Fruit fly (Drosophila melanogaster) whole organism, embryonic: ENCODE results near the gene RpS15Aa.

Source experiments
- Adf1 ChIP-seq: fragments of 200-800 bp; sonication (Bioruptor generic); IDR thresholded peaks from 2 replicates; pipeline ENCODE4 v1.3.6; 2022; ENCODE audit warnings: missing biosample characterization, missing genetic modification characterization
- CG10267 ChIP-seq: fragments of 200-800 bp; sonication (Bioruptor generic); optimal IDR thresholded peaks from 2 replicates; lab custom pipeline; 2018; ENCODE audit warnings: missing biosample characterization, mild to moderate bottlenecking, missing genetic modification characterization, moderate library complexity
- CG10462 ChIP-seq: fragments of 200-800 bp; sonication (Bioruptor generic); optimal IDR thresholded peaks from 2 replicates; lab custom pipeline; 2016; ENCODE audit warnings: missing biosample characterization, missing genetic modification characterization
- CG11398 ChIP-seq: fragments of 200-800 bp; sonication (Bioruptor generic); optimal IDR thresholded peaks from 2 replicates; lab custom pipeline; 2016; ENCODE audit warnings: missing biosample characterization, missing genetic modification characterization
- CG11504 ChIP-seq: fragments of 200-800 bp; sonication (Bioruptor generic); optimal IDR thresholded peaks from 3 replicates; lab custom pipeline; 2019; ENCODE audit warnings: missing biosample characterization, mild to moderate bottlenecking, missing genetic modification characterization, moderate library complexity
- CG12071 ChIP-seq: fragments of 200-800 bp; sonication (Bioruptor generic); optimal IDR thresholded peaks from 3 replicates; lab custom pipeline; 2018; ENCODE audit warnings: missing biosample characterization, mild to moderate bottlenecking, missing genetic modification characterization
- CG12155 ChIP-seq: fragments of 200-800 bp; sonication (Bioruptor generic); optimal IDR thresholded peaks from 3 replicates; lab custom pipeline; 2016; ENCODE audit warnings: missing biosample characterization, missing genetic modification characterization
- CG12236 ChIP-seq: fragments of 200-800 bp; sonication (Bioruptor generic); optimal IDR thresholded peaks from 2 replicates; lab custom pipeline; 2016; ENCODE audit warnings: missing biosample characterization, missing genetic modification characterization
- CG12744 ChIP-seq: fragments of 200-800 bp; sonication (Bioruptor generic); optimal IDR thresholded peaks from 2 replicates; lab custom pipeline; 2016; ENCODE audit warnings: missing biosample characterization, missing genetic modification characterization
- CG15073 ChIP-seq: fragments of 200-800 bp; sonication (Bioruptor generic); optimal IDR thresholded peaks from 2 replicates; lab custom pipeline; 2016; ENCODE audit warnings: missing biosample characterization, missing genetic modification characterization
- CG17912 ChIP-seq: fragments of 200-800 bp; sonication (Bioruptor generic); optimal IDR thresholded peaks from 2 replicates; lab custom pipeline; 2018; ENCODE audit warnings: missing biosample characterization, mild to moderate bottlenecking, missing genetic modification characterization
- CG18476 ChIP-seq: fragments of 200-800 bp; sonication (Bioruptor generic); optimal IDR thresholded peaks from 2 replicates; lab custom pipeline; 2016; ENCODE audit warnings: missing biosample characterization, mild to moderate bottlenecking, missing genetic modification characterization
- CG33213 ChIP-seq: fragments of 200-800 bp; sonication (Bioruptor generic); optimal IDR thresholded peaks from 3 replicates; lab custom pipeline; 2016; ENCODE audit warnings: missing biosample characterization, missing genetic modification characterization
- CG34422 ChIP-seq: fragments of 200-800 bp; sonication (Bioruptor generic); IDR thresholded peaks from 3 replicates; pipeline ENCODE4 v1.3.6; 2022; ENCODE audit warnings: missing biosample characterization, missing genetic modification characterization
- CG4707 ChIP-seq: fragments of 200-800 bp; sonication (Bioruptor generic); optimal IDR thresholded peaks from 2 replicates; lab custom pipeline; 2018; ENCODE audit warnings: missing biosample characterization, mild to moderate bottlenecking, missing genetic modification characterization, moderate library complexity
- CG5953 ChIP-seq: fragments of 200-800 bp; sonication (Bioruptor generic); IDR thresholded peaks from 2 replicates; pipeline ENCODE4 v1.3.6; 2022; ENCODE audit warnings: missing biosample characterization, missing genetic modification characterization
- CG6272 ChIP-seq: fragments of 200-800 bp; sonication (Bioruptor generic); IDR thresholded peaks from 2 replicates; pipeline ENCODE4 v1.3.6; 2022; ENCODE audit warnings: missing biosample characterization, missing genetic modification characterization
- CG7839 ChIP-seq: fragments of 200-800 bp; sonication (Bioruptor generic); optimal IDR thresholded peaks from 3 replicates; lab custom pipeline; 2018; ENCODE audit warnings: missing biosample characterization, mild to moderate bottlenecking, missing genetic modification characterization, moderate library complexity
- Fer3 ChIP-seq: fragments of 200-800 bp; sonication (Bioruptor generic); optimal IDR thresholded peaks from 2 replicates; lab custom pipeline; 2018; ENCODE audit warnings: missing biosample characterization, mild to moderate bottlenecking, missing genetic modification characterization, moderate library complexity
- Mad ChIP-seq: fragments of 200-800 bp; sonication (Bioruptor generic); optimal IDR thresholded peaks from 2 replicates; lab custom pipeline; 2016; ENCODE audit warnings: missing biosample characterization, missing genetic modification characterization
- Med ChIP-seq: fragments of 200-800 bp; sonication (Bioruptor generic); peaks from one replicate; lab custom pipeline; 2016; ENCODE audit warnings: missing biosample characterization, missing genetic modification characterization, mild to moderate bottlenecking, inconsistent platforms, moderate library complexity
- NK7.1 ChIP-seq: fragments of 200-800 bp; sonication (Bioruptor generic); optimal IDR thresholded peaks from 3 replicates; lab custom pipeline; 2016; ENCODE audit warnings: missing biosample characterization, missing genetic modification characterization
- Nf-YC ChIP-seq: fragments of 200-800 bp; optimal IDR thresholded peaks from 3 replicates; lab custom pipeline; 2019; ENCODE audit warnings: missing biosample characterization, mild to moderate bottlenecking, missing genetic modification characterization, moderate library complexity
- Oaz ChIP-seq: fragments of 200-800 bp; sonication (Bioruptor generic); IDR thresholded peaks from 2 replicates; pipeline ENCODE4 v1.3.6; 2022; ENCODE audit warnings: missing biosample characterization, missing genetic modification characterization
- Optix ChIP-seq: fragments of 200-800 bp; sonication (Bioruptor generic); IDR thresholded peaks from 3 replicates; pipeline ENCODE4 v1.3.6; 2022; ENCODE audit warnings: missing biosample characterization, missing genetic modification characterization
- Ravus ChIP-seq: fragments of 200-800 bp; sonication (Bioruptor generic); IDR thresholded peaks from 2 replicates; pipeline ENCODE4 v1.3.6; 2022; ENCODE audit warnings: missing biosample characterization, missing genetic modification characterization
- Stat92E ChIP-seq, 3 experiments: fragments of >200 bp in 2 of 3; fragments of 200-800 bp in 1 of 3; sonication (Bioruptor generic) in 1 of 3; optimal IDR thresholded peaks; 2 replicates each; lab custom pipeline; 2017 to 2019; ENCODE audit warnings: missing biosample characterization in 3 of 3, missing genetic modification characterization in 3 of 3, mild to moderate bottlenecking in 1 of 3, moderate library complexity in 1 of 3
- Usf ChIP-seq: fragments of 200-800 bp; sonication (Bioruptor generic); optimal IDR thresholded peaks from 2 replicates; lab custom pipeline; 2017; ENCODE audit warnings: missing genotype, missing biosample characterization, missing genetic modification characterization
- Xbp1 ChIP-seq: fragments of 200-800 bp; sonication (Bioruptor generic); optimal IDR thresholded peaks from 3 replicates; lab custom pipeline; 2016; ENCODE audit warnings: missing biosample characterization, mild to moderate bottlenecking, missing genetic modification characterization
- ac ChIP-seq: fragments of 200-800 bp; sonication (Bioruptor generic); optimal IDR thresholded peaks from 3 replicates; lab custom pipeline; 2017; ENCODE audit warnings: missing biosample characterization, mild to moderate bottlenecking, missing genetic modification characterization
- aop ChIP-seq: fragments of 200-800 bp; sonication (Bioruptor generic); IDR thresholded peaks from 2 replicates; pipeline ENCODE4 v1.3.6; 2022; ENCODE audit warnings: missing biosample characterization, missing genetic modification characterization
- bbx ChIP-seq: fragments of 200-800 bp; sonication (Bioruptor generic); IDR thresholded peaks from 2 replicates; pipeline ENCODE4 v1.3.6; 2022; ENCODE audit warnings: missing biosample characterization, missing genetic modification characterization; ENCODE audit not compliant: partially characterized antibody
- dati ChIP-seq: fragments of 200-800 bp; sonication (Bioruptor generic); IDR thresholded peaks from 2 replicates; pipeline ENCODE4 v1.3.6; 2022; ENCODE audit warnings: missing biosample characterization, missing genetic modification characterization
- disco-r ChIP-seq: fragments of 200-800 bp; sonication (Bioruptor generic); optimal IDR thresholded peaks from 2 replicates; lab custom pipeline; 2016; ENCODE audit warnings: missing biosample characterization, missing genetic modification characterization
- en ChIP-seq: fragments of 200-800 bp; sonication (Bioruptor generic); optimal IDR thresholded peaks from 2 replicates; lab custom pipeline; 2016; ENCODE audit warnings: missing biosample characterization, missing genetic modification characterization
- ewg ChIP-seq: fragments of 200-800 bp; sonication (Bioruptor generic); optimal IDR thresholded peaks from 3 replicates; lab custom pipeline; 2017; ENCODE audit warnings: mild to moderate bottlenecking, missing biosample characterization, missing genetic modification reagents, missing genetic modification characterization
- gcm2 ChIP-seq: fragments of 200-800 bp; sonication (Bioruptor generic); optimal IDR thresholded peaks from 2 replicates; lab custom pipeline; 2016; ENCODE audit warnings: missing biosample characterization, missing genetic modification characterization
- hbn ChIP-seq: fragments of 200-800 bp; sonication (Bioruptor generic); IDR thresholded peaks from 2 replicates; pipeline ENCODE4 v1.3.6; 2022; ENCODE audit warnings: missing biosample characterization, missing genetic modification characterization; ENCODE audit not compliant: partially characterized antibody
- her ChIP-seq: fragments of 200-800 bp; sonication (Bioruptor generic); optimal IDR thresholded peaks from 2 replicates; lab custom pipeline; 2016; ENCODE audit warnings: missing biosample characterization, missing genetic modification characterization
- inv ChIP-seq: fragments of 200-800 bp; sonication (Bioruptor generic); IDR thresholded peaks from 2 replicates; pipeline ENCODE4 v1.3.6; 2022; ENCODE audit warnings: missing biosample characterization, missing genetic modification characterization; ENCODE audit not compliant: partially characterized antibody
- lbe ChIP-seq: fragments of 200-800 bp; sonication (Bioruptor generic); optimal IDR thresholded peaks from 2 replicates; lab custom pipeline; 2016; ENCODE audit warnings: missing biosample characterization, mild to moderate bottlenecking, missing genetic modification characterization
- lola ChIP-seq, 3 experiments: fragments of >200 bp in 2 of 3; fragments of 200-800 bp in 1 of 3; sonication (Bioruptor generic) in 1 of 3; optimal IDR thresholded peaks; 2 replicates each; lab custom pipeline; 2017 to 2019; ENCODE audit warnings: missing biosample characterization in 3 of 3, missing genetic modification characterization in 3 of 3, mild to moderate bottlenecking in 1 of 3, moderate library complexity in 1 of 3
- mld ChIP-seq: fragments of 200-800 bp; sonication (Bioruptor generic); IDR thresholded peaks from 3 replicates; pipeline ENCODE4 v1.3.6; 2022; ENCODE audit warnings: missing biosample characterization, missing genetic modification characterization; ENCODE audit not compliant: partially characterized antibody
- oc ChIP-seq: fragments of 200-800 bp; sonication (Bioruptor generic); optimal IDR thresholded peaks from 2 replicates; lab custom pipeline; 2018; ENCODE audit warnings: missing biosample characterization, mild to moderate bottlenecking, missing genetic modification characterization, moderate library complexity
- otp ChIP-seq: fragments of 200-800 bp; sonication (Bioruptor generic); IDR thresholded peaks from 3 replicates; pipeline ENCODE4, ENCODE4 v1.3.6; 2022; ENCODE audit warnings: missing biosample characterization, missing genetic modification characterization
- phol ChIP-seq: fragments of 200-800 bp; sonication (Bioruptor generic); optimal IDR thresholded peaks from 3 replicates; lab custom pipeline; 2018; ENCODE audit warnings: missing biosample characterization, mild to moderate bottlenecking, missing genetic modification characterization, moderate library complexity
- prd ChIP-seq, 3 experiments: fragments of >200 bp in 2 of 3; fragments of 200-800 bp in 1 of 3; sonication (Bioruptor generic) in 1 of 3; optimal IDR thresholded peaks in 2 of 3; IDR thresholded peaks in 1 of 3; 2 replicates in 2 of 3; 3 replicates in 1 of 3; pipeline versions ENCODE4 v1.3.6 to Lab custom; 2017 to 2022; ENCODE audit warnings: missing biosample characterization in 1 of 3, missing genetic modification characterization in 1 of 3
- tll ChIP-seq, 2 experiments: fragments of 200-800 bp in 1 of 2; fragments of >200 bp in 1 of 2; sonication (Bioruptor generic) in 1 of 2; optimal IDR thresholded peaks; 2 replicates each; lab custom pipeline; 2017 to 2019; ENCODE audit warnings: missing biosample characterization in 2 of 2, missing genetic modification characterization in 2 of 2, mild to moderate bottlenecking in 1 of 2, moderate library complexity in 1 of 2
- trh ChIP-seq: fragments of 200-800 bp; sonication (Bioruptor generic); optimal IDR thresholded peaks from 2 replicates; lab custom pipeline; 2016; ENCODE audit warnings: missing biosample characterization, missing genetic modification characterization
- zen2 ChIP-seq: fragments of 200-800 bp; sonication (Bioruptor generic); IDR thresholded peaks from 3 replicates; pipeline ENCODE4 v1.3.6; 2022; ENCODE audit warnings: missing biosample characterization, missing genetic modification characterization; ENCODE audit not compliant: partially characterized antibody

Gene RpS15Aa

DNA sequence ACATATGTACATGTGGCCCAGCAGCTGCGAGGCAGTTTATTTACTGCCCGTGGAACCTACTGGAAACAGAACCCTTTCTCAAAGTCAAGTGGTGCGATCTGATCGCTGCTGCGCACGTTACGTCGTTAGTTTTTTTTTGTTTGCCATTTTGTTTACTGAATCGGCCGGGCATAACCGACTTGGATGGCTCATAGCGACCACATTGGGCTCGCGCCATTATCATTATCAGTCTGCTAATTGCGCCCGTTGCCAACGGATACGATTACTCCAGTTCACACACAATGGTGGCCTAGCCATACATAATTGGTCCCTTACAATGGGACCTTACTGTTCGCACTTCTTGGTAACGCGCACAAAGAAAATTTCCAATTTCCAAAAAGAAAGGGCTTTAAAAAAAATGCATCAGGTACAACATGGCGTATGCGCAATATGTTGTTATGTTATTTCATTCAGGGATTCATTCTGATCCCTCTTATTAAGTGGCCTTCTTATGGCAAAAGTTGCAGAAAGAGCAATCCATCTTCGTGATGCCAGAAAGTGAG lies 4.7 kb downstream of the RpS15Aa start (continued):
- TF ChIP-seq en = no peak
- no peak for TF ChIP-seq Oaz (GFP tag; lab: Robert Waterston, UW)
- TF ChIP-seq CG18476 (GFP tag; lab: Kevin White, UChicago) = no peak
- no peak for TF ChIP-seq prd (optimal IDR thresholded peaks at IDR 0.05; lab: Kevin White, UChicago)
- TF ChIP-seq prd (GFP tag; IDR thresholded peaks at IDR 0.05; lab: Robert Waterston, UW) = no peak
- TF ChIP-seq otp (GFP tag; lab: Robert Waterston, UW) = no peak
- no peak for TF ChIP-seq zen2 (GFP tag; lab: Robert Waterston, UW)
- TF ChIP-seq NK7.1 = no peak
- no peak for TF ChIP-seq CG12744 (GFP tag; lab: Kevin White, UChicago)
- TF ChIP-seq dati (GFP tag; lab: Robert Waterston, UW) = no peak
- no peak for TF ChIP-seq CG10462
- TF ChIP-seq tll (GFP tag; optimal IDR thresholded peaks at IDR 0.05; lab: Kevin White, UChicago) = no peak
- TF ChIP-seq oc (tag; lab: Kevin White, UChicago) = no peak
- no peak for TF ChIP-seq Adf1 (GFP tag; lab: Robert Waterston, UW)
- no peak for TF ChIP-seq bbx
- peak; percentile 5 for TF ChIP-seq CG12155 (GFP tag; lab: Kevin White, UChicago)
- TF ChIP-seq CG11504 (tag; lab: Kevin White, UChicago) = peak; percentile 25
- no peak for TF ChIP-seq disco-r (GFP tag; lab: Kevin White, UChicago)
- no peak for TF ChIP-seq Stat92E (GFP tag; optimal IDR thresholded peaks at IDR 0.05; lab: Kevin White, UChicago)
- TF ChIP-seq CG33213 (GFP tag; lab: Kevin White, UChicago) = no peak
- no peak for TF ChIP-seq Mad
- no peak for TF ChIP-seq CG34422 (GFP tag; lab: Robert Waterston, UW)
- TF ChIP-seq ac (GFP tag; lab: Kevin White, UChicago) = no peak
- TF ChIP-seq inv = no peak
- TF ChIP-seq Optix = no peak
- TF ChIP-seq CG17912 = no peak
- no peak for TF ChIP-seq CG4707
- no peak for TF ChIP-seq ewg (GFP tag; lab: Kevin White, UChicago)
- no peak for TF ChIP-seq CG12071
- TF ChIP-seq lbe (GFP tag; lab: Kevin White, UChicago) = no peak
- no peak for TF ChIP-seq lola (GFP tag; optimal IDR thresholded peaks at IDR 0.05; lab: Kevin White, UChicago)
- TF ChIP-seq CG12236 (GFP tag; lab: Kevin White, UChicago) = no peak
- TF ChIP-seq phol = peak; percentile 2
- no peak for TF ChIP-seq Nf-YC (tag; lab: Kevin White, UChicago)
- no peak for TF ChIP-seq CG11398 (GFP tag; lab: Kevin White, UChicago)
- TF ChIP-seq mld (GFP tag; lab: Robert Waterston, UW) = no peak
- no peak for TF ChIP-seq Ravus (GFP tag; lab: Robert Waterston, UW)
- peak; percentile 57 for TF ChIP-seq Med (GFP tag; lab: Kevin White, UChicago)
- no peak for TF ChIP-seq CG5953 (GFP tag; lab: Robert Waterston, UW)
- TF ChIP-seq CG7839 (tag; lab: Kevin White, UChicago) = peak; percentile 38
- TF ChIP-seq CG15073 (GFP tag; lab: Kevin White, UChicago) = no peak
- no peak for TF ChIP-seq hbn (GFP tag; lab: Robert Waterston, UW)
- TF ChIP-seq CG10267 = no peak
- TF ChIP-seq aop (GFP tag; lab: Robert Waterston, UW) = no peak
- no peak for TF ChIP-seq CG6272
- TF ChIP-seq trh (GFP tag; lab: Kevin White, UChicago) = no peak
- peak; percentile 5 for TF ChIP-seq Usf (GFP tag; lab: Kevin White, UChicago)
- no peak for TF ChIP-seq Fer3 (tag; lab: Kevin White, UChicago)
- TF ChIP-seq her = peak; percentile 49
- no peak for TF ChIP-seq Xbp1
- TF ChIP-seq gcm2 = no peak
